Fruit fly (Drosophila melanogaster) whole organism, pupa: ENCODE results near the gene CG14658.
A peak's percentile ranks its signal among the peaks of the same experiment; 100 is the strongest.

Source experiments
- CG10348 ChIP-seq: fragments of 200-800 bp; sonication (Bioruptor generic); IDR thresholded peaks from 2 replicates; pipeline ENCODE4 v1.3.6; 2022; ENCODE audit warnings: missing biosample characterization, missing genetic modification characterization
- CG12605 ChIP-seq: fragments of 200-800 bp; sonication (Bioruptor generic); IDR thresholded peaks from 2 replicates; pipeline ENCODE4 v1.3.6; 2022; ENCODE audit warnings: missing biosample characterization, missing genetic modification characterization
- CG13204 ChIP-seq: fragments of 200-800 bp; sonication (Bioruptor generic); optimal IDR thresholded peaks from 2 replicates; lab custom pipeline; 2018; ENCODE audit warnings: missing biosample characterization, mild to moderate bottlenecking, missing genetic modification characterization, moderate library complexity
- CG14655 ChIP-seq: fragments of 200-800 bp; sonication (Bioruptor generic); optimal IDR thresholded peaks from 3 replicates; lab custom pipeline; 2017; ENCODE audit warnings: mild to moderate bottlenecking, missing biosample characterization, missing genetic modification reagents, missing genetic modification characterization
- CG15710 ChIP-seq: fragments of 200-800 bp; sonication (Bioruptor generic); optimal IDR thresholded peaks from 2 replicates; lab custom pipeline; 2018; ENCODE audit warnings: missing biosample characterization, mild to moderate bottlenecking, missing genetic modification characterization, moderate library complexity
- CG17806 ChIP-seq: fragments of 200-800 bp; sonication (Bioruptor generic); optimal IDR thresholded peaks from 2 replicates; lab custom pipeline; 2018; ENCODE audit warnings: missing biosample characterization, mild to moderate bottlenecking, missing genetic modification characterization, moderate library complexity
- CG32121 ChIP-seq: fragments of 200-800 bp; sonication (Bioruptor generic); IDR thresholded peaks from 2 replicates; pipeline ENCODE4 v1.3.6; 2022; ENCODE audit warnings: missing biosample characterization, missing genetic modification characterization
- CG34367 ChIP-seq: fragments of 200-800 bp; sonication (Bioruptor generic); optimal IDR thresholded peaks from 2 replicates; lab custom pipeline; 2018; ENCODE audit warnings: missing biosample characterization, mild to moderate bottlenecking, missing genetic modification characterization
- CG4496 ChIP-seq: fragments of 200-800 bp; sonication (Bioruptor generic); IDR thresholded peaks from 3 replicates; pipeline ENCODE4 v1.3.6; 2022; ENCODE audit warnings: missing biosample characterization, missing genetic modification characterization
- CG8159 ChIP-seq: fragments of 200-800 bp; sonication (Bioruptor generic); optimal IDR thresholded peaks from 3 replicates; lab custom pipeline; 2018; ENCODE audit warnings: missing biosample characterization, mild to moderate bottlenecking, missing genetic modification characterization, moderate library complexity
- CG8301 ChIP-seq: fragments of 200-800 bp; sonication (Bioruptor generic); optimal IDR thresholded peaks from 2 replicates; lab custom pipeline; 2018; ENCODE audit warnings: missing biosample characterization, mild to moderate bottlenecking, missing genetic modification characterization
- CG9948 ChIP-seq: fragments of 200-800 bp; sonication (Bioruptor generic); optimal IDR thresholded peaks from 2 replicates; lab custom pipeline; 2018; ENCODE audit warnings: missing biosample characterization, mild to moderate bottlenecking, missing genetic modification characterization, moderate library complexity
- D1 ChIP-seq: fragments of 200-800 bp; sonication (Bioruptor generic); optimal IDR thresholded peaks from 2 replicates; lab custom pipeline; 2018; ENCODE audit warnings: missing biosample characterization, mild to moderate bottlenecking, missing genetic modification characterization, moderate library complexity
- EcR ChIP-seq: fragments of 200-800 bp; sonication (Bioruptor generic); optimal IDR thresholded peaks from 3 replicates; lab custom pipeline; 2019; ENCODE audit warnings: missing biosample characterization, missing genetic modification characterization, mild to moderate bottlenecking, moderate library complexity, missing genetic modification reagents
- Ets98B ChIP-seq: fragments of 200-800 bp; sonication (Bioruptor generic); IDR thresholded peaks from 2 replicates; pipeline ENCODE4 v1.3.6; 2022; ENCODE audit warnings: missing biosample characterization, missing genetic modification characterization
- Pif1A ChIP-seq: fragments of 200-800 bp; sonication (Bioruptor generic); optimal IDR thresholded peaks from 3 replicates; lab custom pipeline; 2016; ENCODE audit warnings: missing biosample characterization, missing genetic modification characterization
- Pif1B ChIP-seq: fragments of 200-800 bp; sonication (Bioruptor generic); optimal IDR thresholded peaks from 3 replicates; lab custom pipeline; 2016; ENCODE audit warnings: missing biosample characterization, missing genetic modification characterization
- Snoo ChIP-seq: fragments of 200-800 bp; sonication (Bioruptor generic); optimal IDR thresholded peaks from 3 replicates; lab custom pipeline; 2017; ENCODE audit warnings: missing biosample characterization, mild to moderate bottlenecking, missing genetic modification characterization, inconsistent platforms
- fd96Ca ChIP-seq: fragments of 200-800 bp; sonication (Bioruptor generic); IDR thresholded peaks from 3 replicates; pipeline ENCODE4 v1.3.6; 2022; ENCODE audit warnings: missing biosample characterization, missing genetic modification characterization
- gl ChIP-seq: fragments of 200-800 bp; sonication (Bioruptor generic); optimal IDR thresholded peaks from 2 replicates; lab custom pipeline; 2018; ENCODE audit warnings: missing biosample characterization, mild to moderate bottlenecking, missing genetic modification characterization
- rn ChIP-seq: fragments of 200-800 bp; sonication (Bioruptor generic); IDR thresholded peaks from 2 replicates; pipeline ENCODE4 v1.3.6; 2022; ENCODE audit warnings: missing biosample characterization, missing genetic modification characterization

The CG14658 gene

DNA sequence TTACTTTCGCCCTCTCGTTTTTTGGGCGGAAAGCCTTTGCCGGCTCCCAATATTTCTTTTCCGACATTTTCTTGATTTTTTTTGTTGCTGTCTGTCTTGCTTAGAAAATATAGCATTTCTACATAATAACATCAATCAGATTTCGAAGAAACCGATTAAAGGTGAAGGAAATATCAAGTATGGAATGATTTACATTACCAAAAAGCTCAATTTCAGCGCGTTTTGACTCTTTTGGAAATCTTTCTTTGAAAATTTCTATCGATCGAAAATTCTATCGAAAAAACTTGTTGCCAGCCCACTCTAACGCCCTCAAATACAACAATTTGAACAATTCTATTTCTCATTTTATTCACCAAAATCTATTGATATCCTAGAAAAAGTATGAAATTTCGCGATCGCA lies 884 bp upstream of the CG14658 start, which contains the start of gene CG14659:
TSS of gene CG14659 (minus strand) at position 101 of the 400 bp plus-strand sequence.
- TF ChIP-seq Ets98B (no peak), Pif1B (GFP tag; lab: Kevin White, UChicago) (no peak), gl (tag; lab: Kevin White, UChicago) (no peak), D1 (tag; lab: Kevin White, UChicago) (no peak), CG14655 (GFP tag; lab: Kevin White, UChicago) (no peak), CG15710 (tag; lab: Kevin White, UChicago) (no peak), CG4496 (GFP tag; lab: Robert Waterston, UW) (no peak), Pif1A (no peak), CG8159 (tag; lab: Kevin White, UChicago) (no peak), CG10348 (GFP tag; lab: Robert Waterston, UW) (no peak), fd96Ca (no peak), CG32121 (GFP tag; lab: Robert Waterston, UW) (no peak), Snoo (tag; lab: Kevin White, UChicago) (no peak), CG8301 (tag; lab: Kevin White, UChicago) (no peak), CG17806 (tag; lab: Kevin White, UChicago) (no peak), CG9948 (tag; lab: Kevin White, UChicago) (no peak), CG12605 (GFP tag; lab: Robert Waterston, UW) (no peak), CG34367 (no peak)

- TF ChIP-seq CG13204 (GFP tag; lab: Kevin White, UChicago) (no peak), CG8301 (tag; lab: Kevin White, UChicago) (no peak), CG15710 (tag; lab: Kevin White, UChicago) (no peak), gl (tag; lab: Kevin White, UChicago) (no peak), Ets98B (no peak), Pif1B (GFP tag; lab: Kevin White, UChicago) (no peak), CG34367 (no peak), Pif1A (no peak), CG17806 (tag; lab: Kevin White, UChicago) (no peak), fd96Ca (no peak), EcR (no peak), D1 (tag; lab: Kevin White, UChicago) (no peak), CG9948 (tag; lab: Kevin White, UChicago) (no peak)
These were observed 5.1 kb downstream of the CG14658 start for dm6 chr3R:4825188-4825587.

dm6 chr3R:4821098-4821605 lies 9.2 kb downstream of the CG14658 start, which contains the start of gene CG14657:
TSS of gene CG14657 (minus strand) at chr3R:4821432.
- TF ChIP-seq CG9948 (tag; lab: Kevin White, UChicago) = no peak
- TF ChIP-seq rn (GFP tag; lab: Robert Waterston, UW) = no peak
- no peak for TF ChIP-seq D1 (tag; lab: Kevin White, UChicago)
- no peak for TF ChIP-seq CG32121 (GFP tag; lab: Robert Waterston, UW)
- TF ChIP-seq CG8159 (tag; lab: Kevin White, UChicago) = no peak
- TF ChIP-seq CG8301 (tag; lab: Kevin White, UChicago) = no peak
- no peak for TF ChIP-seq gl (tag; lab: Kevin White, UChicago)
- TF ChIP-seq CG12605 (GFP tag; lab: Robert Waterston, UW) = no peak
- TF ChIP-seq EcR = no peak
- TF ChIP-seq CG4496 (GFP tag; lab: Robert Waterston, UW) = no peak
- no peak for TF ChIP-seq CG15710 (tag; lab: Kevin White, UChicago)

DNA sequence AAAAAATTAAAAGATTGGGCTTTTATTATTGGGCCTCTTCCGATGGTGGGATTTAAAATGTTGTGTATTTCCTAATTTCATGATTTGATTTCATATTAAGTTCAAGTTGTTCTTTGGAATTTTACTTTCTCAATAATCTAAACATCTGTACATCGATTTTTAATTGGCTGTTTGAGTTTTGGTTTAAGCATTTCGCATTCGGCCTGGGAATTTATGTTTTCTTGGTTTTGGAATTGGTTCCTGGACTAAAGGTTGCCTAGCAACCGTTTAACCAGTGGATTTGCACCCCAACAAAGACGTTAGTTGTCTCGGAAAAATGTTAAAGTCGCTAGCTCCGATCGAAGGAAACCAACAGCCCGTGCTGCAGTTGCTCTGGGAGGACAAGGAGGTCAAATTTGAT lies 14.3 kb downstream of the CG14658 start, which contains the start of gene BBS5:
TSS of gene BBS5 (plus strand) at position 301 of the 400 bp plus-strand sequence.
- TF ChIP-seq gl (tag; lab: Kevin White, UChicago) = no peak
- TF ChIP-seq CG10348 (GFP tag; lab: Robert Waterston, UW) = no peak
- no peak for TF ChIP-seq EcR
- TF ChIP-seq CG15710 (tag; lab: Kevin White, UChicago) = no peak
- TF ChIP-seq Snoo (tag; lab: Kevin White, UChicago) = no peak

DNA sequence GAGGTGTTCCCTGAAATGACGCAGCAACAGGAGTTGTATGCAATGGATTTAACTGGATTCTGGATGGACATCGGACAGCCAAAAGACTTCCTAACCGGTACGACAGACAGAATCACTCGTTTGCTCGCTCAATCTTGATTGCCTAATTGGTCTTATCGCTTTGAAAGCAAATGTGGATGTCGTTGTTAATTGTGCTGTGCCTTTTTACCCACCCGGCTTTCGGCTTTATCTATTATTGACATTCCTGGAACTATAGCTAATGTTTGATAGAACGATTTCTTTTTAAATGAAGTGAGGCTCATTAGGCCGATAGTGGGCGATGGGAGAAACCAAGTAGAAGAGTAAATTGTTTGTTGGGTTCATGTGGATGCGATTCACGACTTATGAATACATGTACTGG lies 15.6 kb downstream of the CG14658 start:
- TF ChIP-seq CG10348 (GFP tag; lab: Robert Waterston, UW) (no peak), CG15710 (tag; lab: Kevin White, UChicago) (no peak), fd96Ca (no peak), CG34367 (no peak), Snoo (tag; lab: Kevin White, UChicago) (no peak), CG32121 (GFP tag; lab: Robert Waterston, UW) (no peak), CG8301 (tag; lab: Kevin White, UChicago) (no peak), CG9948 (tag; lab: Kevin White, UChicago) (no peak), EcR (no peak)

DNA sequence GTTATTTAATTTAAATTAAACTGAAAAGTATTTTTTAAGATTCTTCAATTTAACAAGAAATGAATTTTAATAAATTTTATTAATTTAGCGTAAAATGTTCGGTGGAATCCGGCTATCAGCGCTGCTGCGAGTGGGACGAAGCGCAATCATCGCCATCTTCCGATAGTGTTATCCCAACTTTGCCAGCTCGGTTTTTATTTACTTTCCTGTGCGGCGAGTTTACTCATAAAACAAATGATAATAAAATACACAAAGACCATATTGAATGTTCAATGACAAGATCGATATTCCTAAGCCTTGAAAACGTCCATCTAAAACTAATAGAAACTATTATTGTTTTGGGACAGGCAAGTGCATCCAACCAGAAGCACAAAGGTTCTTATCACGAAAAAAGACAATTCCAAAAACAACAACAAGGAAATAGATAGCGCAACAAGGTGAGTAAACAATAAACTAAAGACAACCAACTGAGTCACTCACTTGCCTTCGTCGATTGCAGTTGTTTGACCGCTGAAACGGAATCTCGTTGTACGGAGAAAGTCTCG lies 17.1 kb downstream of the CG14658 start:
- TF ChIP-seq CG8301 (tag; lab: Kevin White, UChicago) (no peak), CG13204 (GFP tag; lab: Kevin White, UChicago) (no peak), D1 (tag; lab: Kevin White, UChicago) (no peak), CG8159 (tag; lab: Kevin White, UChicago) (no peak), CG15710 (tag; lab: Kevin White, UChicago) (peak; percentile 34), CG12605 (GFP tag; lab: Robert Waterston, UW) (peak; percentile 14; the same call in 1 of the 2 replicates), gl (tag; lab: Kevin White, UChicago) (peak; percentile 33), Ets98B (peak; percentile 26; the same call in 1 of the 2 replicates), Snoo (tag; lab: Kevin White, UChicago) (peak; percentile 11), rn (GFP tag; lab: Robert Waterston, UW) (no peak), CG17806 (tag; lab: Kevin White, UChicago) (no peak), fd96Ca (peak; percentile 62; the same call in 2 of the 3 replicates), Pif1A (no peak), CG10348 (GFP tag; lab: Robert Waterston, UW) (no peak), CG14655 (GFP tag; lab: Kevin White, UChicago) (no peak), CG32121 (GFP tag; lab: Robert Waterston, UW) (peak; percentile 34; the same call in 1 of the 2 replicates), EcR (peak; percentile 76), CG4496 (GFP tag; lab: Robert Waterston, UW) (0 out of 3 replicates have a peak, but pooled peaks have one; percentile 40), Pif1B (GFP tag; lab: Kevin White, UChicago) (no peak), CG34367 (peak; percentile 9), CG9948 (tag; lab: Kevin White, UChicago) (no peak)
